ENCODE assay signal across 7 worm cellular contexts in genomic region chrIII:11684770-11685169, ce11.
TF ChIP-seq lines count a peak whose summit lies in the region.

No protein-coding gene starts in this region.

TF ChIP-seq in whole organism, L1 larva, 84 proteins besides CTCF, POLR2A, EP300 and RAD21 (continues in another document):
- TF ChIP-seq ceh-88 (GFP tag; IDR thresholded peaks at IDR 0.05; lab: Robert Waterston, UW) (no peak), xbp-1 (tag; optimal IDR thresholded peaks at IDR 0.05; lab: Kevin White, UChicago) (no peak), aha-1 (tag; optimal IDR thresholded peaks at IDR 0.05; lab: Kevin White, UChicago) (no peak), lin-14 (GFP tag; optimal IDR thresholded peaks at IDR 0.05; lab: Kevin White, UChicago) (peak; percentile 37), zip-4 (GFP tag; optimal IDR thresholded peaks at IDR 0.05; lab: Kevin White, UChicago) (no peak), nhr-20 (tag; optimal IDR thresholded peaks at IDR 0.05; lab: Kevin White, UChicago) (peak; percentile 24), nhr-71 (tag; optimal IDR thresholded peaks at IDR 0.05; lab: Kevin White, UChicago) (peak; percentile 37), dsc-1 (tag; optimal IDR thresholded peaks at IDR 0.05; lab: Kevin White, UChicago) (peak; percentile 39), blmp-1 (tag; optimal IDR thresholded peaks at IDR 0.05; lab: Kevin White, UChicago) (peak; percentile 29), sox-4 (tag; optimal IDR thresholded peaks at IDR 0.05; lab: Kevin White, UChicago) (no peak), mef-2 (tag; optimal IDR thresholded peaks at IDR 0.05; lab: Kevin White, UChicago) (no peak), nhr-77 (tag; optimal IDR thresholded peaks at IDR 0.05; lab: Kevin White, UChicago) (peak; percentile 3), lin-35 (GFP tag; optimal IDR thresholded peaks at IDR 0.05; lab: Kevin White, UChicago) (peak in 1 of 2 experiments; percentile 49)

TF ChIP-seq in whole organism, L2 larva, 48 proteins besides CTCF, POLR2A, EP300 and RAD21 (continues in another document):
- TF ChIP-seq unc-62 (GFP tag; optimal IDR thresholded peaks at IDR 0.05; lab: Kevin White, UChicago) (no peak), aly-2 (tag; optimal IDR thresholded peaks at IDR 0.05; lab: Kevin White, UChicago) (no peak), nhr-11 (tag; optimal IDR thresholded peaks at IDR 0.05; lab: Kevin White, UChicago) (no peak), elt-3 (tag; optimal IDR thresholded peaks at IDR 0.05; lab: Kevin White, UChicago) (no peak), nhr-10 (tag; optimal IDR thresholded peaks at IDR 0.05; lab: Kevin White, UChicago) (no peak), R02D3.7 (tag; optimal IDR thresholded peaks at IDR 0.05; lab: Kevin White, UChicago) (no peak), dmd-4 (tag; optimal IDR thresholded peaks at IDR 0.05; lab: Kevin White, UChicago) (no peak), nhr-21 (tag; optimal IDR thresholded peaks at IDR 0.05; lab: Kevin White, UChicago) (no peak), C34F6.9 (tag; optimal IDR thresholded peaks at IDR 0.05; lab: Kevin White, UChicago) (no peak), ama-1 (optimal IDR thresholded peaks at IDR 0.05; lab: Kevin White, UChicago) (no peak), nhr-129 (tag; optimal IDR thresholded peaks at IDR 0.05; lab: Kevin White, UChicago) (no peak), sma-3 (GFP tag; optimal IDR thresholded peaks at IDR 0.05; lab: Kevin White, UChicago) (peak; percentile 44), crh-2 (tag; optimal IDR thresholded peaks at IDR 0.05; lab: Kevin White, UChicago) (peak; percentile 56), lin-13 (GFP tag; optimal IDR thresholded peaks at IDR 0.05; lab: Kevin White, UChicago) (no peak)

TF ChIP-seq in whole organism, L3 larva, 47 proteins besides CTCF, POLR2A, EP300 and RAD21 (continues in another document):
- TF ChIP-seq nhr-67 (tag; optimal IDR thresholded peaks at IDR 0.05; lab: Kevin White, UChicago) (no peak), nhr-28 (tag; optimal IDR thresholded peaks at IDR 0.05; lab: Kevin White, UChicago) (no peak), elt-1 (tag; optimal IDR thresholded peaks at IDR 0.05; lab: Kevin White, UChicago) (no peak), skn-1 (tag; optimal IDR thresholded peaks at IDR 0.05; lab: Kevin White, UChicago) (no peak), ama-1 (optimal IDR thresholded peaks at IDR 0.05; lab: Kevin White, UChicago) (no peak), unc-62 (GFP tag; optimal IDR thresholded peaks at IDR 0.05; lab: Kevin White, UChicago) (no peak), egl-27 (tag; optimal IDR thresholded peaks at IDR 0.05; lab: Kevin White, UChicago) (no peak), aly-2 (tag; optimal IDR thresholded peaks at IDR 0.05; lab: Kevin White, UChicago) (no peak), pha-4 (tag; optimal IDR thresholded peaks at IDR 0.05; lab: Kevin White, UChicago) (peak; percentile 31), ceh-82 (tag; optimal IDR thresholded peaks at IDR 0.05; lab: Kevin White, UChicago) (no peak), ztf-11 (tag; optimal IDR thresholded peaks at IDR 0.05; lab: Kevin White, UChicago) (no peak), snpc-4 (tag; optimal IDR thresholded peaks at IDR 0.05; lab: Kevin White, UChicago) (no peak), ZK546.5 (tag; optimal IDR thresholded peaks at IDR 0.05; lab: Kevin White, UChicago) (no peak), mml-1 (tag; optimal IDR thresholded peaks at IDR 0.05; lab: Kevin White, UChicago) (no peak), zag-1 (tag; optimal IDR thresholded peaks at IDR 0.05; lab: Kevin White, UChicago) (no peak)

TF ChIP-seq in whole organism, L4 larva, 104 proteins besides CTCF, POLR2A, EP300 and RAD21 (continues in another document):
- TF ChIP-seq dve-1 (tag; optimal IDR thresholded peaks at IDR 0.05; lab: Kevin White, UChicago; ENCODE audit: insufficient read depth): peak; percentile 82
- TF ChIP-seq T26A8.4 (GFP tag; IDR thresholded peaks at IDR 0.05; lab: Robert Waterston, UW): no peak
- TF ChIP-seq hlh-11 (tag; optimal IDR thresholded peaks at IDR 0.05; lab: Kevin White, UChicago): peak; percentile 85
- TF ChIP-seq dpl-1 (GFP tag; optimal IDR thresholded peaks at IDR 0.05; lab: Kevin White, UChicago): peak; percentile 8
- no peak for TF ChIP-seq snpc-1.2 (GFP tag; IDR thresholded peaks at IDR 0.05; lab: Robert Waterston, UW)
- peak; percentile 57 for TF ChIP-seq nhr-48 (tag; optimal IDR thresholded peaks at IDR 0.05; lab: Kevin White, UChicago)
- TF ChIP-seq ceh-28 (tag; optimal IDR thresholded peaks at IDR 0.05; lab: Kevin White, UChicago): no peak
- peak; percentile 23 for TF ChIP-seq mes-2 (tag; optimal IDR thresholded peaks at IDR 0.05; lab: Kevin White, UChicago; ENCODE audit: poor library complexity, severe bottlenecking)
- peak; percentile 41 for TF ChIP-seq hlh-30 (tag; optimal IDR thresholded peaks at IDR 0.05; lab: Kevin White, UChicago; ENCODE audit: insufficient read depth)
- TF ChIP-seq hif-1 (tag; optimal IDR thresholded peaks at IDR 0.05; lab: Kevin White, UChicago): peak in 1 of 2 experiments; percentile 20
- peak; percentile 31 for TF ChIP-seq pqm-1 (tag; optimal IDR thresholded peaks at IDR 0.05; lab: Kevin White, UChicago)
- TF ChIP-seq lsy-2 (tag; optimal IDR thresholded peaks at IDR 0.05; lab: Kevin White, UChicago): peak in 1 of 2 experiments; percentile 37
- peak; percentile 85 for TF ChIP-seq dmd-6 (GFP tag; IDR thresholded peaks at IDR 0.05; lab: Robert Waterston, UW)

TF ChIP-seq in whole organism, late embryonic, 69 proteins besides CTCF, POLR2A, EP300 and RAD21:
- TF ChIP-seq pros-1 (tag; optimal IDR thresholded peaks at IDR 0.05; lab: Kevin White, UChicago): no peak
- no peak for TF ChIP-seq odd-2 (tag; optimal IDR thresholded peaks at IDR 0.05; lab: Kevin White, UChicago)
- no peak for TF ChIP-seq pqm-1 (tag; optimal IDR thresholded peaks at IDR 0.05; lab: Kevin White, UChicago)
- peak; percentile 84 for TF ChIP-seq elt-2 (tag; optimal IDR thresholded peaks at IDR 0.05; lab: Kevin White, UChicago)

TF ChIP-seq in whole organism, mixed stage, embryonic, 35 proteins besides CTCF, POLR2A, EP300 and RAD21:
- TF ChIP-seq drap-1 (GFP tag; optimal IDR thresholded peaks at IDR 0.05; lab: Kevin White, UChicago): no peak
- no peak for TF ChIP-seq ceh-83 (GFP tag; optimal IDR thresholded peaks at IDR 0.05; lab: Kevin White, UChicago)
- no peak for TF ChIP-seq ztf-11 (tag; optimal IDR thresholded peaks at IDR 0.05; lab: Kevin White, UChicago)
- TF ChIP-seq zip-8 (tag; optimal IDR thresholded peaks at IDR 0.05; lab: Kevin White, UChicago): peak; percentile 70
- TF ChIP-seq pha-4 (tag; optimal IDR thresholded peaks at IDR 0.05; lab: Kevin White, UChicago): no peak
- TF ChIP-seq elt-1 (tag; optimal IDR thresholded peaks at IDR 0.05; lab: Kevin White, UChicago; ENCODE audit: borderline replicate concordance, insufficient read depth): no peak
- no peak for TF ChIP-seq ces-1 (GFP tag; optimal IDR thresholded peaks at IDR 0.05; lab: Kevin White, UChicago)
- TF ChIP-seq nhr-28 (tag; optimal IDR thresholded peaks at IDR 0.05; lab: Kevin White, UChicago): no peak
- no peak for TF ChIP-seq snpc-4 (tag; optimal IDR thresholded peaks at IDR 0.05; lab: Kevin White, UChicago)

TF ChIP-seq in whole organism, young adult, 124 proteins besides CTCF, POLR2A, EP300 and RAD21:
- TF ChIP-seq nhr-80 (tag; optimal IDR thresholded peaks at IDR 0.05; lab: Kevin White, UChicago) (peak; percentile 67), tbp1 (GFP tag; optimal IDR thresholded peaks at IDR 0.05; lab: Kevin White, UChicago) (peak; percentile 30), mcd-1 (GFP tag; IDR thresholded peaks at IDR 0.05; lab: Robert Waterston, UW) (no peak), lin-40 (tag; optimal IDR thresholded peaks at IDR 0.05; lab: Kevin White, UChicago) (peak; percentile 45), bed-2 (GFP tag; IDR thresholded peaks at IDR 0.05; lab: Robert Waterston, UW) (no peak), nhr-179 (tag; optimal IDR thresholded peaks at IDR 0.05; lab: Kevin White, UChicago) (no peak), atf-7 (tag; optimal IDR thresholded peaks at IDR 0.05; lab: Kevin White, UChicago) (peak; percentile 96), let-607 (tag; optimal IDR thresholded peaks at IDR 0.05; lab: Kevin White, UChicago) (peak in 1 of 2 experiments; percentile 5), lin-54 (GFP tag; optimal IDR thresholded peaks at IDR 0.05; lab: Kevin White, UChicago) (no peak), madf-10 (tag; optimal IDR thresholded peaks at IDR 0.05; lab: Kevin White, UChicago) (peak; percentile 7)
